Worm (Caenorhabditis elegans) whole organism, L4 larva: ENCODE results near the gene C05G5.3.

Experiments
- D1046.2 ChIP-seq: fragments of 200-800 bp; sonication (Bioruptor generic); IDR thresholded peaks from 2 replicates; pipeline ENCODE4 v1.3.6; 2022; ENCODE audit warnings: missing genetic modification characterization, missing compliant biosample characterization
- F10B5.3 ChIP-seq: sonication (generic microtip); optimal IDR thresholded peaks from 2 replicates; lab custom pipeline; 2016; ENCODE audit warnings: mild to moderate bottlenecking, missing genetic modification characterization, missing compliant biosample characterization
- F26F4.8 ChIP-seq: fragments of 200-800 bp; sonication (Bioruptor generic); conservative IDR thresholded peaks from 2 replicates; pipeline ENCODE4 v1.3.6; 2022; ENCODE audit warnings: missing genetic modification characterization, missing compliant biosample characterization
- F49E8.2 ChIP-seq: sonication (generic microtip); optimal IDR thresholded peaks from 2 replicates; lab custom pipeline; 2016; ENCODE audit warnings: missing compliant biosample characterization, mild to moderate bottlenecking, missing genetic modification characterization, borderline replicate concordance
- T26A8.4 ChIP-seq: fragments of 200-800 bp; sonication (Bioruptor generic); IDR thresholded peaks from 2 replicates; pipeline ENCODE4 v1.3.6; 2022; ENCODE audit warnings: missing genetic modification characterization, missing compliant biosample characterization
- aha-1 ChIP-seq: fragments of 150-350 bp; peaks from one replicate; lab custom pipeline; 2014; ENCODE audit warnings: missing biosample characterization, missing genetic modification characterization
- aly-2 ChIP-seq: sonication (generic microtip); optimal IDR thresholded peaks from 2 replicates; lab custom pipeline; 2018; ENCODE audit warnings: missing biosample characterization, missing genetic modification characterization
- ceh-32 ChIP-seq: sonication (generic microtip); optimal IDR thresholded peaks from 2 replicates; lab custom pipeline; 2016; ENCODE audit warnings: mild to moderate bottlenecking, missing genetic modification characterization, missing compliant biosample characterization; ENCODE audit not compliant: poor library complexity
- ceh-44 ChIP-seq: fragments of 200-800 bp; sonication (Bioruptor generic); IDR thresholded peaks from 2 replicates; pipeline ENCODE4 v1.3.6; 2022; ENCODE audit warnings: missing genetic modification reagents, missing genetic modification characterization, missing compliant biosample characterization
- ces-1 ChIP-seq: fragments of 150-350 bp; sonication (generic microtip); optimal IDR thresholded peaks from 4 replicates; lab custom pipeline; 2014; ENCODE audit warnings: missing biosample characterization, missing genetic modification reagents, missing genetic modification characterization
- daf-12 ChIP-seq: fragments of 150-350 bp; optimal IDR thresholded peaks from 2 replicates; lab custom pipeline; 2014; ENCODE audit warnings: missing biosample characterization, missing genetic modification reagents, missing genetic modification characterization
- daf-8 ChIP-seq: fragments of 200-800 bp; sonication (Bioruptor generic); IDR thresholded peaks from 2 replicates; pipeline ENCODE4 v1.3.6; 2022; ENCODE audit warnings: missing genetic modification characterization, missing compliant biosample characterization
- dmd-8 ChIP-seq: fragments of 200-800 bp; sonication (Bioruptor generic); IDR thresholded peaks from 2 replicates; pipeline ENCODE4 v1.3.6; 2022; ENCODE audit warnings: missing genetic modification characterization, missing compliant biosample characterization
- dpl-1 ChIP-seq: fragments of 150-350 bp; optimal IDR thresholded peaks from 2 replicates; lab custom pipeline; 2014; ENCODE audit warnings: missing biosample characterization, missing genetic modification reagents, missing genetic modification characterization
- egl-27 ChIP-seq: sonication (generic microtip); optimal IDR thresholded peaks from 3 replicates; lab custom pipeline; 2017; ENCODE audit warnings: missing biosample characterization, missing genetic modification reagents, missing genetic modification characterization
- hlh-11 ChIP-seq: fragments of 200-800 bp; sonication (Bioruptor generic); optimal IDR thresholded peaks from 2 replicates; lab custom pipeline; 2018; ENCODE audit warnings: mild to moderate bottlenecking, missing genetic modification characterization, missing compliant biosample characterization
- jun-1 ChIP-seq: fragments of 150-350 bp; optimal IDR thresholded peaks from 2 replicates; lab custom pipeline; 2014; ENCODE audit warnings: missing biosample characterization, missing genetic modification reagents, missing genetic modification characterization
- lim-7 ChIP-seq: fragments of 200-800 bp; sonication (Bioruptor generic); IDR thresholded peaks from 2 replicates; pipeline ENCODE4 v1.3.6; 2022; ENCODE audit warnings: missing genetic modification characterization, missing compliant biosample characterization
- lin-15B ChIP-seq: fragments of 150-350 bp; sonication (generic microtip); optimal IDR thresholded peaks from 3 replicates; lab custom pipeline; 2014; ENCODE audit warnings: missing biosample characterization, missing genetic modification characterization
- lin-29 ChIP-seq: fragments of 200-800 bp; sonication (Bioruptor generic); IDR thresholded peaks from 2 replicates; pipeline ENCODE4 v1.3.6; 2022; ENCODE audit warnings: missing genetic modification reagents, missing genetic modification characterization, missing compliant biosample characterization
- lin-38 ChIP-seq: fragments of 200-800 bp; sonication (Bioruptor generic); IDR thresholded peaks from 2 replicates; pipeline ENCODE4 v1.3.6; 2022; ENCODE audit warnings: missing genetic modification reagents, missing genetic modification characterization, missing compliant biosample characterization
- lir-3 ChIP-seq: sonication (generic microtip); optimal IDR thresholded peaks from 2 replicates; lab custom pipeline; 2016; ENCODE audit warnings: mild to moderate bottlenecking, missing genetic modification characterization, missing compliant biosample characterization
- madf-5 ChIP-seq, 2 experiments: fragments of 200-800 bp; sonication (Bioruptor generic); IDR thresholded peaks; 2 replicates each; pipeline ENCODE4 v1.3.6; 2022; ENCODE audit warnings: missing compliant biosample characterization in 2 of 2, missing genetic modification characterization in 2 of 2
- mdl-1 ChIP-seq, 2 experiments: fragments of 150-350 bp in 1 of 2; sonication (generic microtip) in 1 of 2; optimal IDR thresholded peaks; 2 replicates each; lab custom pipeline; 2014 to 2017; ENCODE audit warnings: missing biosample characterization in 2 of 2, missing genetic modification characterization in 2 of 2
- mep-1 ChIP-seq: fragments of 150-350 bp; sonication (generic microtip); optimal IDR thresholded peaks from 3 replicates; lab custom pipeline; 2014; ENCODE audit warnings: missing biosample characterization, missing genetic modification characterization
- nhr-102 ChIP-seq: sonication (generic microtip); optimal IDR thresholded peaks from 2 replicates; lab custom pipeline; 2016; ENCODE audit warnings: mild to moderate bottlenecking, missing genetic modification characterization, moderate library complexity, missing compliant biosample characterization
- nhr-111 ChIP-seq: fragments of 200-800 bp; sonication (Bioruptor generic); optimal IDR thresholded peaks from 2 replicates; lab custom pipeline; 2018; ENCODE audit warnings: mild to moderate bottlenecking, missing genetic modification characterization, missing compliant biosample characterization
- nhr-42 ChIP-seq: fragments of 200-800 bp; sonication (Bioruptor generic); IDR thresholded peaks from 2 replicates; pipeline ENCODE4 v1.3.6; 2022; ENCODE audit warnings: missing genetic modification characterization, missing compliant biosample characterization
- pha-4 ChIP-seq, 2 experiments: fragments of 150-350 bp in 1 of 2; fragments of 200-800 bp in 1 of 2; sonication (Bioruptor generic) in 1 of 2; IDR thresholded peaks in 1 of 2; optimal IDR thresholded peaks in 1 of 2; 2 replicates each; pipeline versions ENCODE4 v1.3.6 to Lab custom; 2014 to 2022; ENCODE audit warnings: missing genetic modification characterization in 2 of 2, missing genetic modification reagents in 2 of 2, missing biosample characterization in 1 of 2, missing compliant biosample characterization in 1 of 2
- php-3 ChIP-seq: fragments of 200-800 bp; sonication (Bioruptor generic); IDR thresholded peaks from 2 replicates; pipeline ENCODE4 v1.3.6; 2022; ENCODE audit warnings: missing genetic modification reagents, missing genetic modification characterization, missing compliant biosample characterization
- snpc-4 ChIP-seq: fragments of 150-350 bp; optimal IDR thresholded peaks from 2 replicates; lab custom pipeline; 2014; ENCODE audit warnings: missing biosample characterization, missing genetic modification characterization
- tra-1 ChIP-seq: fragments of 200-800 bp; sonication (Bioruptor generic); IDR thresholded peaks from 2 replicates; pipeline ENCODE4 v1.3.6; 2022; ENCODE audit warnings: missing genetic modification reagents, missing genetic modification characterization, missing compliant biosample characterization
- unc-39 ChIP-seq: sonication (generic microtip); optimal IDR thresholded peaks from 2 replicates; lab custom pipeline; 2017; ENCODE audit warnings: missing biosample characterization, missing genetic modification characterization
- unc-62 ChIP-seq, 3 experiments: fragments of 150-350 bp in 1 of 3; sonication (generic microtip); optimal IDR thresholded peaks in 2 of 3; peaks in 1 of 3; 1 replicate in 1 of 3; 2 replicates in 2 of 3; lab custom pipeline; 2014 to 2017; ENCODE audit warnings: missing biosample characterization in 3 of 3, missing genetic modification characterization in 3 of 3, missing genetic modification reagents in 3 of 3, missing genotype in 1 of 3
- zfp-3 ChIP-seq: fragments of 200-800 bp; sonication (Bioruptor generic); conservative IDR thresholded peaks from 2 replicates; pipeline ENCODE4 v1.3.6; 2022; ENCODE audit warnings: missing genetic modification reagents, missing genetic modification characterization, missing compliant biosample characterization
- ztf-7 ChIP-seq: fragments of 150-350 bp; optimal IDR thresholded peaks from 2 replicates; lab custom pipeline; 2014; ENCODE audit warnings: missing biosample characterization, missing genetic modification characterization

The C05G5.3 gene

DNA sequence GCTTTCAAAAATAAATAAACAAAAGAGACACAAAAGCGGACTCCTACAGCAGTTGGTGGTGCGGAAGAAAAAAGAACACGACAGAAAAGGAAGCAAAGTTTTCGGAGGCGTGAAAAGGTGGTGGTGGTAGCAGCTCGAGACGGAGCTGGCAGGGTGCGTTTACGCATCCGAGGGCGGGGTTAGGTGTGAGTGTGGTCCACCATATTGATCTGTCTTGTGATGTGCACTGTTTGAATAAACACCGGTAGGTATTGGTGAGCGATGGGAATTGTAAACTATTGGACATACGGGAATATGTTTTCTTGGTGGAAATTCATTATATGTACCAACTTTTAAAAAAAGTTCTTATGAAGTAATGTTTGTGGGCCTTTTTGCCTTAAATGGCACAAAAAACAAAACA lies 9.2 kb upstream of the C05G5.3 start, which contains the start of gene C05G5.5:
Gene C05G5.5, minus strand, starts transcription at position 101 of the 400 bp plus-strand sequence.
- TF ChIP-seq nhr-102: no peak
- TF ChIP-seq nhr-111 (GFP tag; lab: Kevin White, UChicago): no peak
- no peak for TF ChIP-seq lin-29
- no peak for TF ChIP-seq php-3
- no peak for TF ChIP-seq egl-27
- no peak for TF ChIP-seq aly-2 (tag; lab: Kevin White, UChicago)
- no peak for TF ChIP-seq F49E8.2
- TF ChIP-seq nhr-42: no peak
- no peak for TF ChIP-seq lir-3
- TF ChIP-seq snpc-4 (tag; lab: Kevin White, UChicago): no peak
- TF ChIP-seq ces-1: no peak
- no peak for TF ChIP-seq ceh-32 (tag; lab: Kevin White, UChicago)
- no peak for TF ChIP-seq zfp-3 (GFP tag; lab: Robert Waterston, UW)
- no peak for TF ChIP-seq D1046.2 (GFP tag; lab: Robert Waterston, UW)
- no peak for TF ChIP-seq daf-8 (GFP tag; lab: Robert Waterston, UW)
- TF ChIP-seq jun-1 (tag; lab: Kevin White, UChicago): no peak
- TF ChIP-seq F26F4.8 (GFP tag; lab: Robert Waterston, UW): no peak

DNA sequence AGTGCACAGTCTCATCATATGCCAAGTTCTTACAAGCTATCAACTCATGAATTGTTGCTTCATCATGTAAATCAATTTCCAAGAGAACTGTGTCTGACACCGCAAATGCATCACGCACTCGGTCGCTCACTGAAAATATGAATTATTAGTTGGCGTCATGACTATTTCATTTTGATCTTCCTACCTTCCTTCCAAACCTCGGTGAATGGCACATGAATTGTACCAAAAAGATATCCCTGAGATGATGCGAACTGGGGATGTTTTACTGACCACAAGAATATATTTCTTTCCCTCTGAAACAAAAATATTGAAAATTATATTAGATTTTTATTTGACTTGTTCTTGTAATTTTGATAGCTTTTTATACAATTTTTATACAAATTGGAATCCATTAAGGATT lies 8.4 kb upstream of the C05G5.3 start:
- TF ChIP-seq lim-7 (GFP tag; lab: Robert Waterston, UW) (no peak), aha-1 (peak; percentile 89), pha-4 (GFP tag; IDR thresholded peaks at IDR 0.05; lab: Robert Waterston, UW) (no peak), pha-4 (tag; optimal IDR thresholded peaks at IDR 0.05; lab: Kevin White, UChicago) (no peak), unc-62 (GFP tag; optimal IDR thresholded peaks at IDR 0.05 in 1 of 2; lab: Kevin White, UChicago) (peak in 1 of 2 experiments; percentile 68), unc-62 (tag; optimal IDR thresholded peaks at IDR 0.05; lab: Kevin White, UChicago) (no peak), daf-12 (no peak)
- TF ChIP-seq, all 104 proteins: peak for 2

ce11 chrX:14759549-14759948 lies 7.7 kb upstream of the C05G5.3 start:
- TF ChIP-seq ceh-44 (GFP tag; lab: Robert Waterston, UW) (no peak), unc-62 (GFP tag; optimal IDR thresholded peaks at IDR 0.05 in 1 of 2; lab: Kevin White, UChicago) (no peak), unc-62 (tag; optimal IDR thresholded peaks at IDR 0.05; lab: Kevin White, UChicago) (no peak), nhr-102 (no peak), madf-5 (GFP tag; IDR thresholded peaks at IDR 0.05; lab: Robert Waterston, UW) (no peak), tra-1 (GFP tag; lab: Robert Waterston, UW) (no peak), dpl-1 (GFP tag; lab: Kevin White, UChicago) (no peak), T26A8.4 (no peak), F10B5.3 (tag; lab: Kevin White, UChicago) (no peak), jun-1 (tag; lab: Kevin White, UChicago) (no peak), ztf-7 (tag; lab: Kevin White, UChicago) (no peak), mdl-1 (tag; optimal IDR thresholded peaks at IDR 0.05; lab: Kevin White, UChicago) (no peak)
- TF ChIP-seq, all 104 proteins: peak for 0

DNA sequence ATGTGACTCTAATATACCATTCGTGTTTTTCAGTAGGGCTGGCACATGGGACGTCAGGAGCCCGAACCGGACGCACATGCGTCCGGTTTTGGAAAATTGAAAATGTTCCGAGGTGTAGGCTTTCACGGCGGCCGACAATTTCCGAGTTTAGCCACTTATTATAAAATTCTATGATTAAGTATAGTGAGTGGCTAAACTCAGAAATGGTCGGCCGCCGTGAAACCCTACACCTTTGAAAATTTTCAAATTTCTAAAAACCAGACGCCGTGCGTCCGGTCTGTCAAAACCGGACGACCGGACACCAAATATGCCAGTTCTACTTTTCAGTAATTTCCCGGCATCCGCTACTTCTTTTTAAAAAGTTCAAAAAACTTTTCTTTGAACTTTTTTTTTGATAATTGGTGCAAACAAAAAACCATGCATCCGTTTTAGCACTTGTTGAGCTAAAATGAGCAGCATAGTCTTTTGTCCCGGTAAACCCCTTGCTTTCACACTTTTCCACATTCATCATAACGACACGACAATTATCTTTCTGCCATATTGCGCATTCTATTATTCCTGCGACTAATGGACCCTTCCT lies 5.9 kb upstream of the C05G5.3 start:
- TF ChIP-seq nhr-42 (no peak), hlh-11 (no peak), nhr-111 (GFP tag; lab: Kevin White, UChicago) (no peak), unc-39 (no peak), mep-1 (tag; lab: Kevin White, UChicago) (no peak), lin-15B (tag; lab: Kevin White, UChicago) (no peak), dmd-8 (GFP tag; lab: Robert Waterston, UW) (no peak), lin-38 (GFP tag; lab: Robert Waterston, UW) (no peak), unc-62 (GFP tag; optimal IDR thresholded peaks at IDR 0.05 in 1 of 2; lab: Kevin White, UChicago) (peak in 1 of 2 experiments; percentile 91), unc-62 (tag; optimal IDR thresholded peaks at IDR 0.05; lab: Kevin White, UChicago) (no peak)
